Worm (Caenorhabditis elegans): ENCODE results near the gene Y45F10C.2.

- no peak for TF ChIP-seq dao-5 (tag; optimal IDR thresholded peaks at IDR 0.05)
- no peak for TF ChIP-seq him-1 (tag; optimal IDR thresholded peaks at IDR 0.05)
- no peak for TF ChIP-seq W03F9.2 (tag; optimal IDR thresholded peaks at IDR 0.05)
Measured at ce11 chrIV:13695302-13695701, 32.8 kb upstream of the Y45F10C.2 start.

All from whole organism, L4/young adult.